Fruit fly (Drosophila melanogaster) whole organism, embryonic: ENCODE results near the gene kud.

Experiments used
- Aef1 ChIP-seq: fragments of 200-800 bp; sonication (Bioruptor generic); IDR thresholded peaks from 3 replicates; pipeline ENCODE4 v1.3.6; 2022; ENCODE audit warnings: missing biosample characterization, missing genetic modification characterization
- B-H2 ChIP-seq: fragments of 200-800 bp; sonication (Bioruptor generic); optimal IDR thresholded peaks from 2 replicates; lab custom pipeline; 2018; ENCODE audit warnings: missing biosample characterization, mild to moderate bottlenecking, missing genetic modification characterization
- Blimp-1 ChIP-seq: fragments of 200-800 bp; sonication (Bioruptor generic); optimal IDR thresholded peaks from 3 replicates; lab custom pipeline; 2018; ENCODE audit warnings: missing biosample characterization, missing genetic modification characterization, mild to moderate bottlenecking, moderate library complexity, missing genetic modification reagents
- Bteb2 ChIP-seq: fragments of 200-800 bp; sonication (Bioruptor generic); optimal IDR thresholded peaks from 2 replicates; lab custom pipeline; 2016; ENCODE audit warnings: missing biosample characterization, missing genetic modification characterization
- C15 ChIP-seq: fragments of 200-800 bp; sonication (Bioruptor generic); IDR thresholded peaks from 3 replicates; pipeline ENCODE4 v1.3.6; 2022; ENCODE audit warnings: missing biosample characterization, missing genetic modification characterization
- CG10147 ChIP-seq: fragments of 200-800 bp; sonication (Bioruptor generic); optimal IDR thresholded peaks from 2 replicates; lab custom pipeline; 2019; ENCODE audit warnings: missing biosample characterization, mild to moderate bottlenecking, missing genetic modification characterization, moderate library complexity
- CG10209 ChIP-seq: fragments of 200-800 bp; sonication (Bioruptor generic); optimal IDR thresholded peaks from 3 replicates; lab custom pipeline; 2017; ENCODE audit warnings: missing biosample characterization, mild to moderate bottlenecking, missing genetic modification characterization, missing genetic modification reagents
- CG10543 ChIP-seq: fragments of 200-800 bp; sonication (Bioruptor generic); optimal IDR thresholded peaks from 3 replicates; lab custom pipeline; 2017; ENCODE audit warnings: missing biosample characterization, mild to moderate bottlenecking, missing genetic modification characterization, moderate library complexity
- CG10654 ChIP-seq: fragments of 200-800 bp; sonication (Bioruptor generic); optimal IDR thresholded peaks from 2 replicates; lab custom pipeline; 2016; ENCODE audit warnings: missing biosample characterization, missing genetic modification characterization
- CG11398 ChIP-seq: fragments of 200-800 bp; sonication (Bioruptor generic); optimal IDR thresholded peaks from 2 replicates; lab custom pipeline; 2016; ENCODE audit warnings: missing biosample characterization, missing genetic modification characterization
- CG11696 ChIP-seq: fragments of 200-800 bp; sonication (Bioruptor generic); IDR thresholded peaks from 2 replicates; pipeline ENCODE4 v1.3.6; 2022; ENCODE audit warnings: missing biosample characterization, missing genetic modification characterization
- CG11723 ChIP-seq: fragments of 200-800 bp; sonication (Bioruptor generic); optimal IDR thresholded peaks from 2 replicates; lab custom pipeline; 2017; ENCODE audit warnings: missing biosample characterization, mild to moderate bottlenecking, missing genetic modification characterization
- CG14667 ChIP-seq: fragments of 200-800 bp; sonication (Bioruptor generic); IDR thresholded peaks from 2 replicates; pipeline ENCODE4 v1.3.6; 2022; ENCODE audit warnings: missing biosample characterization, missing genetic modification characterization
- CG15011 ChIP-seq: fragments of 200-800 bp; sonication (Bioruptor generic); optimal IDR thresholded peaks from 3 replicates; lab custom pipeline; 2018; ENCODE audit warnings: missing biosample characterization, mild to moderate bottlenecking, missing genetic modification characterization
- CG17361 ChIP-seq: fragments of 200-800 bp; sonication (Bioruptor generic); IDR thresholded peaks from 3 replicates; pipeline ENCODE4 v1.3.6; 2022; ENCODE audit warnings: missing biosample characterization, missing genetic modification characterization
- CG17612 ChIP-seq: fragments of 200-800 bp; sonication (Bioruptor generic); IDR thresholded peaks from 2 replicates; pipeline ENCODE4 v1.3.6; 2022; ENCODE audit warnings: missing biosample characterization, missing genetic modification characterization
- CG17912 ChIP-seq: fragments of 200-800 bp; sonication (Bioruptor generic); optimal IDR thresholded peaks from 2 replicates; lab custom pipeline; 2018; ENCODE audit warnings: missing biosample characterization, mild to moderate bottlenecking, missing genetic modification characterization
- CG2199 ChIP-seq: fragments of 200-800 bp; sonication (Bioruptor generic); IDR thresholded peaks from 3 replicates; pipeline ENCODE4 v1.3.6; 2022; ENCODE audit warnings: missing biosample characterization, missing genetic modification characterization
- CG2202 ChIP-seq: fragments of 200-800 bp; sonication (Bioruptor generic); optimal IDR thresholded peaks from 2 replicates; lab custom pipeline; 2018; ENCODE audit warnings: missing biosample characterization, mild to moderate bottlenecking, missing genetic modification characterization
- CG31224 ChIP-seq: fragments of 200-800 bp; sonication (Bioruptor generic); IDR thresholded peaks from 2 replicates; pipeline ENCODE4 v1.3.6; 2022; ENCODE audit warnings: missing biosample characterization, missing genetic modification characterization
- CG6689 ChIP-seq: fragments of 200-800 bp; sonication (Bioruptor generic); IDR thresholded peaks from 2 replicates; pipeline ENCODE4 v1.3.6; 2022; ENCODE audit warnings: missing biosample characterization, missing genetic modification characterization
- CG6791 ChIP-seq: fragments of 200-800 bp; sonication (Bioruptor generic); IDR thresholded peaks from 3 replicates; pipeline ENCODE4 v1.3.6; 2022; ENCODE audit warnings: missing biosample characterization, missing genetic modification characterization; ENCODE audit not compliant: partially characterized antibody
- CG7839 ChIP-seq: fragments of 200-800 bp; sonication (Bioruptor generic); optimal IDR thresholded peaks from 3 replicates; lab custom pipeline; 2018; ENCODE audit warnings: missing biosample characterization, mild to moderate bottlenecking, missing genetic modification characterization, moderate library complexity
- CG9876 ChIP-seq: fragments of 200-800 bp; sonication (Bioruptor generic); optimal IDR thresholded peaks from 2 replicates; lab custom pipeline; 2016; ENCODE audit warnings: missing biosample characterization, missing genetic modification characterization
- Elba2 ChIP-seq: fragments of 200-800 bp; sonication (Bioruptor generic); optimal IDR thresholded peaks from 3 replicates; lab custom pipeline; 2016; ENCODE audit warnings: missing biosample characterization, missing genetic modification characterization
- HHEX ChIP-seq: fragments of 200-800 bp; sonication (Bioruptor generic); optimal IDR thresholded peaks from 3 replicates; lab custom pipeline; 2017; ENCODE audit warnings: missing biosample characterization, mild to moderate bottlenecking, missing genetic modification characterization, missing genetic modification reagents
- Max ChIP-seq: fragments of 200-800 bp; sonication (Bioruptor generic); optimal IDR thresholded peaks from 2 replicates; lab custom pipeline; 2016; ENCODE audit warnings: missing biosample characterization, mild to moderate bottlenecking, missing genetic modification characterization
- Trl ChIP-seq, 3 experiments: fragments of >200 bp in 2 of 3; fragments of 200-800 bp in 1 of 3; sonication (Bioruptor generic) in 1 of 3; optimal IDR thresholded peaks; 2 replicates in 1 of 3; 3 replicates in 2 of 3; lab custom pipeline; 2016 to 2017; ENCODE audit warnings: missing biosample characterization in 1 of 3, missing genetic modification characterization in 1 of 3
- Xrp1 ChIP-seq: fragments of 200-800 bp; sonication (Bioruptor generic); IDR thresholded peaks from 2 replicates; pipeline ENCODE4 v1.3.6; 2022; ENCODE audit warnings: missing biosample characterization, missing genetic modification characterization
- YL-1 ChIP-seq: fragments of 200-800 bp; sonication (Bioruptor generic); optimal IDR thresholded peaks from 3 replicates; lab custom pipeline; 2017; ENCODE audit warnings: missing biosample characterization, mild to moderate bottlenecking, missing genetic modification characterization
- amos ChIP-seq: fragments of 200-800 bp; sonication (Bioruptor generic); IDR thresholded peaks from 2 replicates; pipeline ENCODE4 v1.3.6; 2022; ENCODE audit warnings: missing biosample characterization, missing genetic modification characterization; ENCODE audit not compliant: partially characterized antibody
- chif ChIP-seq, 2 experiments: fragments of 200-800 bp; sonication (Bioruptor generic); optimal IDR thresholded peaks; 3 replicates each; lab custom pipeline; 2016; ENCODE audit warnings: missing biosample characterization in 2 of 2, missing genetic modification characterization in 2 of 2
- crc ChIP-seq: fragments of 200-800 bp; sonication (Bioruptor generic); optimal IDR thresholded peaks from 2 replicates; lab custom pipeline; 2016; ENCODE audit warnings: missing biosample characterization, missing genetic modification characterization
- croc ChIP-seq: fragments of 200-800 bp; sonication (Bioruptor generic); conservative IDR thresholded peaks from 3 replicates; pipeline ENCODE4 v1.3.6; 2022; ENCODE audit warnings: missing biosample characterization, missing genetic modification characterization
- crol ChIP-seq: fragments of 200-800 bp; sonication (Bioruptor generic); IDR thresholded peaks from 2 replicates; pipeline ENCODE4 v1.3.6; 2022; ENCODE audit warnings: missing biosample characterization, missing genetic modification characterization
- cwo ChIP-seq: fragments of 200-800 bp; sonication (Bioruptor generic); optimal IDR thresholded peaks from 3 replicates; lab custom pipeline; 2017; ENCODE audit warnings: missing biosample characterization, missing genetic modification characterization, mild to moderate bottlenecking, moderate library complexity, missing genetic modification reagents
- dmrt99B ChIP-seq: fragments of 200-800 bp; sonication (Bioruptor generic); optimal IDR thresholded peaks from 2 replicates; lab custom pipeline; 2018; ENCODE audit warnings: missing biosample characterization, mild to moderate bottlenecking, missing genetic modification characterization, moderate library complexity
- fd102C ChIP-seq: fragments of 200-800 bp; sonication (Bioruptor generic); optimal IDR thresholded peaks from 2 replicates; lab custom pipeline; 2018; ENCODE audit warnings: missing biosample characterization, mild to moderate bottlenecking, missing genetic modification characterization, moderate library complexity
- fd3F ChIP-seq: fragments of 200-800 bp; sonication (Bioruptor generic); optimal IDR thresholded peaks from 2 replicates; lab custom pipeline; 2018; ENCODE audit warnings: missing biosample characterization, mild to moderate bottlenecking, missing genetic modification characterization, moderate library complexity
- fd64A ChIP-seq: fragments of 200-800 bp; sonication (Bioruptor generic); optimal IDR thresholded peaks from 3 replicates; lab custom pipeline; 2018; ENCODE audit warnings: missing biosample characterization, mild to moderate bottlenecking, missing genetic modification characterization
- fd96Cb ChIP-seq: fragments of 200-800 bp; sonication (Bioruptor generic); optimal IDR thresholded peaks from 2 replicates; lab custom pipeline; 2018; ENCODE audit warnings: missing biosample characterization, mild to moderate bottlenecking, missing genetic modification characterization, moderate library complexity
- ftz-f1 ChIP-seq: fragments of 200-800 bp; sonication (Bioruptor generic); optimal IDR thresholded peaks from 2 replicates; lab custom pipeline; 2016; ENCODE audit warnings: missing biosample characterization, missing genetic modification characterization
- gce ChIP-seq: fragments of 200-800 bp; sonication (Bioruptor generic); IDR thresholded peaks from 3 replicates; pipeline ENCODE4 v1.3.6; 2022; ENCODE audit warnings: missing biosample characterization, missing genetic modification characterization
- gro ChIP-seq: fragments of 200-800 bp; sonication (Bioruptor generic); optimal IDR thresholded peaks from 2 replicates; lab custom pipeline; 2016; ENCODE audit warnings: missing biosample characterization, missing genetic modification characterization
- h ChIP-seq: fragments of >200 bp; optimal IDR thresholded peaks from 2 replicates; lab custom pipeline; 2017
- kah ChIP-seq: fragments of 200-800 bp; sonication (Bioruptor generic); optimal IDR thresholded peaks from 2 replicates; lab custom pipeline; 2018; ENCODE audit warnings: missing biosample characterization, mild to moderate bottlenecking, missing genetic modification characterization
- phol ChIP-seq: fragments of 200-800 bp; sonication (Bioruptor generic); optimal IDR thresholded peaks from 3 replicates; lab custom pipeline; 2018; ENCODE audit warnings: missing biosample characterization, mild to moderate bottlenecking, missing genetic modification characterization, moderate library complexity
- psq ChIP-seq: fragments of 200-800 bp; sonication (Bioruptor generic); optimal IDR thresholded peaks from 2 replicates; lab custom pipeline; 2017; ENCODE audit warnings: missing biosample characterization, missing genetic modification characterization
- shn ChIP-seq: fragments of 200-800 bp; sonication (Bioruptor generic); optimal IDR thresholded peaks from 3 replicates; lab custom pipeline; 2016; ENCODE audit warnings: missing biosample characterization, missing genetic modification characterization
- sug ChIP-seq: fragments of 200-800 bp; optimal IDR thresholded peaks from 2 replicates; lab custom pipeline; 2019; ENCODE audit warnings: missing biosample characterization, mild to moderate bottlenecking, missing genetic modification characterization, moderate library complexity
- trem ChIP-seq: fragments of 200-800 bp; optimal IDR thresholded peaks from 3 replicates; lab custom pipeline; 2019; ENCODE audit warnings: missing biosample characterization, mild to moderate bottlenecking, missing genetic modification characterization, moderate library complexity

The kud gene

dm6 chr3L:16873127-16873543 lies 28.3 kb upstream of the kud start (continued):
- TF ChIP-seq Trl (optimal IDR thresholded peaks at IDR 0.05; lab: Kevin White, UChicago) (no peak), Trl (GFP tag; optimal IDR thresholded peaks at IDR 0.05; lab: Kevin White, UChicago) (no peak), CG10209 (GFP tag; lab: Kevin White, UChicago) (no peak), Elba2 (GFP tag; lab: Kevin White, UChicago) (no peak), kah (GFP tag; lab: Kevin White, UChicago) (no peak), CG17612 (GFP tag; lab: Robert Waterston, UW) (no peak), CG2199 (GFP tag; lab: Robert Waterston, UW) (no peak), CG9876 (GFP tag; lab: Kevin White, UChicago) (no peak), crol (GFP tag; lab: Robert Waterston, UW) (no peak), Blimp-1 (GFP tag; lab: Kevin White, UChicago) (peak; percentile 42), Xrp1 (no peak; the same call in 1 of the 2 replicates), crc (GFP tag; lab: Kevin White, UChicago) (no peak), fd102C (GFP tag; lab: Kevin White, UChicago) (no peak), Aef1 (GFP tag; lab: Robert Waterston, UW) (no peak), fd96Cb (peak; percentile 53), CG6689 (GFP tag; lab: Robert Waterston, UW) (no peak), ftz-f1 (no peak), CG31224 (GFP tag; lab: Robert Waterston, UW) (no peak), h (lab: Kevin White, UChicago) (no peak), CG14667 (no peak), CG7839 (tag; lab: Kevin White, UChicago) (peak; percentile 35), gce (GFP tag; lab: Robert Waterston, UW) (no peak), psq (no peak), CG10543 (no peak), CG6791 (no peak), sug (no peak), YL-1 (GFP tag; lab: Kevin White, UChicago) (no peak), fd64A (no peak), cwo (peak; percentile 62), C15 (GFP tag; lab: Robert Waterston, UW) (no peak), trem (tag; lab: Kevin White, UChicago) (peak; percentile 28), Max (GFP tag; lab: Kevin White, UChicago) (no peak), B-H2 (GFP tag; lab: Kevin White, UChicago) (no peak), amos (GFP tag; lab: Robert Waterston, UW) (no peak), shn (no peak), CG11723 (GFP tag; lab: Kevin White, UChicago) (no peak), CG2202 (tag; lab: Kevin White, UChicago) (no peak), CG10654 (GFP tag; lab: Kevin White, UChicago) (peak; percentile 5), phol (peak; percentile 69), CG11696 (no peak), dmrt99B (tag; lab: Kevin White, UChicago) (peak; percentile 62), fd3F (GFP tag; lab: Kevin White, UChicago) (no peak), CG15011 (no peak), CG10147 (GFP tag; lab: Kevin White, UChicago) (peak; percentile 24), chif (GFP tag; optimal IDR thresholded peaks at IDR 0.05; lab: Kevin White, UChicago) (no peak), HHEX (GFP tag; lab: Kevin White, UChicago) (peak; percentile 12), Bteb2 (GFP tag; lab: Kevin White, UChicago) (no peak), gro (no peak), CG17912 (GFP tag; lab: Kevin White, UChicago) (no peak), CG11398 (GFP tag; lab: Kevin White, UChicago) (no peak), croc (GFP tag; lab: Robert Waterston, UW) (no peak), CG17361 (peak; percentile 14; the same call in 1 of the 3 replicates)
